Worm (Caenorhabditis elegans) whole organism, young adult: ENCODE results near the gene rbm-17.
A peak's percentile ranks its signal among the peaks of the same experiment; 100 is the strongest.

ENCODE experiments used
- B0261.1 ChIP-seq: sonication (generic microtip); optimal IDR thresholded peaks from 2 replicates; lab custom pipeline; 2016; ENCODE audit warnings: mild to moderate bottlenecking, missing genetic modification characterization, moderate library complexity, missing compliant biosample characterization
- K12H6.12 ChIP-seq: fragments of 200-800 bp; sonication (Bioruptor generic); optimal IDR thresholded peaks from 2 replicates; lab custom pipeline; 2018; ENCODE audit warnings: mild to moderate bottlenecking, missing genetic modification characterization, missing compliant biosample characterization
- aptf-2 ChIP-seq: fragments of 200-800 bp; sonication (Bioruptor generic); conservative IDR thresholded peaks from 2 replicates; pipeline ENCODE4 v1.3.6; 2022; ENCODE audit warnings: missing genetic modification reagents, missing genetic modification characterization, missing compliant biosample characterization
- attf-5 ChIP-seq: fragments of 200-800 bp; sonication (Bioruptor generic); optimal IDR thresholded peaks from 2 replicates; lab custom pipeline; 2018; ENCODE audit warnings: mild to moderate bottlenecking, missing genetic modification characterization, missing compliant biosample characterization
- attf-6 ChIP-seq: fragments of 200-800 bp; sonication (Bioruptor generic); IDR thresholded peaks from 2 replicates; pipeline ENCODE4 v1.3.6; 2022; ENCODE audit warnings: missing genetic modification reagents, missing genetic modification characterization, missing compliant biosample characterization
- cebp-1 ChIP-seq, 2 experiments: fragments of 200-800 bp in 1 of 2; sonication (Bioruptor generic) in 1 of 2; sonication (generic microtip) in 1 of 2; IDR thresholded peaks in 1 of 2; optimal IDR thresholded peaks in 1 of 2; 2 replicates each; pipeline versions ENCODE4 v1.3.6 to Lab custom; 2017 to 2022; ENCODE audit warnings: missing compliant biosample characterization in 2 of 2, missing genetic modification characterization in 2 of 2, mild to moderate bottlenecking in 1 of 2, missing genetic modification reagents in 1 of 2, moderate library complexity in 1 of 2
- ceh-100 ChIP-seq: fragments of 200-800 bp; sonication (Bioruptor generic); IDR thresholded peaks from 2 replicates; pipeline ENCODE4 v1.3.6; 2022; ENCODE audit warnings: missing genetic modification reagents, missing genetic modification characterization, missing compliant biosample characterization
- ceh-58 ChIP-seq: fragments of 200-800 bp; sonication (Bioruptor generic); IDR thresholded peaks from 2 replicates; pipeline ENCODE4 v1.3.6; 2022; ENCODE audit warnings: missing genetic modification characterization, missing compliant biosample characterization
- egl-18 ChIP-seq: fragments of 200-800 bp; sonication (Bioruptor generic); IDR thresholded peaks from 2 replicates; pipeline ENCODE4 v1.3.6; 2022; ENCODE audit warnings: missing genetic modification reagents, missing genetic modification characterization, missing compliant biosample characterization
- egl-44 ChIP-seq: fragments of 200-800 bp; sonication (Bioruptor generic); IDR thresholded peaks from 2 replicates; pipeline ENCODE4 v1.3.6; 2022; ENCODE audit warnings: missing genetic modification reagents, missing genetic modification characterization, missing compliant biosample characterization
- gei-17 ChIP-seq: fragments of 200-800 bp; sonication (Bioruptor generic); optimal IDR thresholded peaks from 2 replicates; lab custom pipeline; 2018; ENCODE audit warnings: mild to moderate bottlenecking, missing genetic modification characterization, missing compliant biosample characterization
- hlh-12 ChIP-seq: sonication (generic microtip); optimal IDR thresholded peaks from 2 replicates; lab custom pipeline; 2016; ENCODE audit warnings: missing genetic modification characterization, missing compliant biosample characterization
- hlh-26 ChIP-seq: fragments of 200-800 bp; sonication (Bioruptor generic); conservative IDR thresholded peaks from 2 replicates; pipeline ENCODE4 v1.3.6; 2022; ENCODE audit warnings: missing genetic modification reagents, missing genetic modification characterization, missing compliant biosample characterization
- hmg-20 ChIP-seq: fragments of 200-800 bp; sonication (Bioruptor generic); IDR thresholded peaks from 2 replicates; pipeline ENCODE4 v1.3.6; 2022; ENCODE audit warnings: missing genetic modification reagents, missing genetic modification characterization, missing compliant biosample characterization
- hrde-1 ChIP-seq: sonication (generic microtip); optimal IDR thresholded peaks from 2 replicates; lab custom pipeline; 2016; ENCODE audit warnings: missing genetic modification characterization, mild to moderate bottlenecking, missing compliant biosample characterization, moderate library complexity, missing genotype, missing genetic modification reagents, borderline replicate concordance
- madf-6 ChIP-seq: fragments of 200-800 bp; sonication (Bioruptor generic); IDR thresholded peaks from 2 replicates; pipeline ENCODE4 v1.3.6; 2022; ENCODE audit warnings: missing genetic modification reagents, missing genetic modification characterization, missing compliant biosample characterization
- nfya-1 ChIP-seq: sonication (generic microtip); optimal IDR thresholded peaks from 2 replicates; lab custom pipeline; 2017; ENCODE audit warnings: antibody characterized with exemption, missing compliant biosample characterization, missing genetic modification characterization, borderline replicate concordance; ENCODE audit not compliant: insufficient read depth
- nfya-2 ChIP-seq: fragments of 200-800 bp; sonication (Bioruptor generic); IDR thresholded peaks from 2 replicates; pipeline ENCODE4 v1.3.6; 2022; ENCODE audit warnings: missing genetic modification reagents, missing genetic modification characterization, missing compliant biosample characterization
- nhr-80 ChIP-seq: sonication (generic microtip); optimal IDR thresholded peaks from 2 replicates; lab custom pipeline; 2016; ENCODE audit warnings: missing genetic modification characterization, missing compliant biosample characterization
- nhr-90 ChIP-seq: sonication (generic microtip); optimal IDR thresholded peaks from 2 replicates; lab custom pipeline; 2016; ENCODE audit warnings: missing genotype, mild to moderate bottlenecking, missing genetic modification characterization, missing compliant biosample characterization
- pbrm-1 ChIP-seq: fragments of 200-800 bp; sonication (Bioruptor generic); IDR thresholded peaks from 2 replicates; pipeline ENCODE4 v1.3.6; 2022; ENCODE audit warnings: missing genetic modification reagents, missing genetic modification characterization, missing compliant biosample characterization
- rpc-1 ChIP-seq, 2 experiments: fragments of 150-350 bp in 1 of 2; sonication (generic microtip) in 1 of 2; optimal IDR thresholded peaks; 2 replicates each; lab custom pipeline; 2014 to 2018; ENCODE audit warnings: missing biosample characterization in 1 of 2, missing genetic modification characterization in 1 of 2, missing genetic modification reagents in 1 of 2, missing genotype in 1 of 2
- snpc-1.1 ChIP-seq: sonication (generic microtip); optimal IDR thresholded peaks from 2 replicates; lab custom pipeline; 2017; ENCODE audit warnings: missing genetic modification characterization, mild to moderate bottlenecking, missing compliant biosample characterization, antibody characterized with exemption, moderate library complexity, missing genotype, missing genetic modification reagents; ENCODE audit not compliant: insufficient read depth
- somi-1 ChIP-seq: fragments of 200-800 bp; sonication (Bioruptor generic); optimal IDR thresholded peaks from 2 replicates; lab custom pipeline; 2018; ENCODE audit warnings: mild to moderate bottlenecking, missing genetic modification characterization, missing compliant biosample characterization
- tbx-9 ChIP-seq: sonication (generic microtip); optimal IDR thresholded peaks from 2 replicates; lab custom pipeline; 2016; ENCODE audit warnings: borderline replicate concordance, missing genetic modification characterization, inconsistent platforms, missing compliant biosample characterization
- unc-130 ChIP-seq: sonication (generic microtip); optimal IDR thresholded peaks from 2 replicates; lab custom pipeline; 2016; ENCODE audit warnings: missing genetic modification reagents, missing genetic modification characterization, missing compliant biosample characterization
- zim-3 ChIP-seq: sonication (generic microtip); optimal IDR thresholded peaks from 2 replicates; lab custom pipeline; 2017; ENCODE audit warnings: mild to moderate bottlenecking, missing genetic modification characterization, moderate library complexity, missing compliant biosample characterization
- ztf-18 ChIP-seq: sonication (generic microtip); optimal IDR thresholded peaks from 2 replicates; lab custom pipeline; 2016; ENCODE audit warnings: missing genotype, mild to moderate bottlenecking, missing genetic modification characterization, missing compliant biosample characterization
- ztf-22 ChIP-seq: fragments of 200-800 bp; sonication (Bioruptor generic); optimal IDR thresholded peaks from 2 replicates; lab custom pipeline; 2018; ENCODE audit warnings: mild to moderate bottlenecking, missing genetic modification characterization, moderate library complexity, missing compliant biosample characterization
- ztf-3 ChIP-seq: fragments of 200-800 bp; sonication (Bioruptor generic); optimal IDR thresholded peaks from 2 replicates; lab custom pipeline; 2018; ENCODE audit warnings: mild to moderate bottlenecking, missing genetic modification characterization, missing compliant biosample characterization

rbm-17 gene

ce11 chrIV:11623759-11624287 is 14.3 kb upstream of the rbm-17 start:
- TF ChIP-seq nhr-80 (peak; percentile 66), ceh-58 (GFP tag; lab: Robert Waterston, UW) (no peak), nfya-2 (GFP tag; lab: Robert Waterston, UW) (no peak), tbx-9 (tag; lab: Kevin White, UChicago) (no peak), attf-5 (no peak), cebp-1 (GFP tag; IDR thresholded peaks at IDR 0.05; lab: Robert Waterston, UW) (no peak), cebp-1 (tag; optimal IDR thresholded peaks at IDR 0.05; lab: Kevin White, UChicago) (peak; percentile 14)

ce11 chrIV:11625482-11625881 is 12.6 kb upstream of the rbm-17 start, which contains the start of gene lys-5:
Gene lys-5, minus strand, starts transcription at chrIV:11625582.
- TF ChIP-seq unc-130 (no peak), aptf-2 (no peak), egl-44 (GFP tag; lab: Robert Waterston, UW) (no peak), nfya-1 (tag; lab: Kevin White, UChicago) (no peak), hrde-1 (tag; lab: Kevin White, UChicago) (no peak), hlh-26 (GFP tag; lab: Robert Waterston, UW) (no peak), ceh-100 (no peak), hmg-20 (no peak), pbrm-1 (GFP tag; lab: Robert Waterston, UW) (no peak), ztf-3 (no peak), K12H6.12 (tag; lab: Kevin White, UChicago) (no peak), somi-1 (GFP tag; lab: Kevin White, UChicago) (no peak), nhr-90 (tag; lab: Kevin White, UChicago) (no peak), rpc-1 (optimal IDR thresholded peaks at IDR 0.05; lab: Kevin White, UChicago) (no peak), rpc-1 (tag; optimal IDR thresholded peaks at IDR 0.05; lab: Kevin White, UChicago) (no peak), B0261.1 (tag; lab: Kevin White, UChicago) (no peak), gei-17 (no peak)

- TF ChIP-seq ztf-18 (tag; lab: Kevin White, UChicago) (no peak), egl-18 (GFP tag; lab: Robert Waterston, UW) (no peak), unc-130 (no peak), snpc-1.1 (tag; lab: Kevin White, UChicago) (no peak), hrde-1 (tag; lab: Kevin White, UChicago) (no peak), aptf-2 (no peak), ztf-22 (GFP tag; lab: Kevin White, UChicago) (no peak), attf-6 (GFP tag; lab: Robert Waterston, UW) (no peak), hlh-12 (tag; lab: Kevin White, UChicago) (no peak)
Observed at ce11 chrIV:11627847-11628246, 10.3 kb upstream of the rbm-17 start, which contains the start of gene lys-6. Gene lys-6, minus strand, starts transcription at chrIV:11627947.

- no peak for TF ChIP-seq zim-3
- peak; percentile 50 for TF ChIP-seq madf-6 (GFP tag; lab: Robert Waterston, UW)
Observed at ce11 chrIV:11631750-11632149, 6.4 kb upstream of the rbm-17 start, which contains the start of gene F58B3.4. Gene F58B3.4, minus strand, starts transcription at chrIV:11631850.
